Worm (Caenorhabditis elegans): ENCODE data around the gene F57B1.9.

Gene F57B1.9

ce11 chrV:13197823-13198222, at the start of gene F57B1.9:
Gene F57B1.9, minus strand, starts transcription at chrV:13197923.
- TF ChIP-seq zip-5 (tag; optimal IDR thresholded peaks at IDR 0.05) (no peak), tbx-7 (tag; optimal IDR thresholded peaks at IDR 0.05) (no peak), unc-55 (GFP tag; optimal IDR thresholded peaks at IDR 0.05) (no peak), ama-1 (optimal IDR thresholded peaks at IDR 0.05) (no peak), fkh-6 (tag; optimal IDR thresholded peaks at IDR 0.05) (no peak)

- TF ChIP-seq lim-6 (tag; optimal IDR thresholded peaks at IDR 0.05) (no peak), sdc-2 (tag; optimal IDR thresholded peaks at IDR 0.05) (no peak), pat-9 (tag; optimal IDR thresholded peaks at IDR 0.05) (no peak), odd-2 (tag; optimal IDR thresholded peaks at IDR 0.05) (no peak), ceh-31 (tag; optimal IDR thresholded peaks at IDR 0.05) (no peak), ceh-6 (GFP tag; optimal IDR thresholded peaks at IDR 0.05) (no peak), hlh-8 (tag; optimal IDR thresholded peaks at IDR 0.05) (no peak), ama-1 (optimal IDR thresholded peaks at IDR 0.05) (no peak), ceh-22 (tag; optimal IDR thresholded peaks at IDR 0.05) (no peak), dve-1 (tag; optimal IDR thresholded peaks at IDR 0.05) (no peak), pha-4 (tag; optimal IDR thresholded peaks at IDR 0.05) (no peak), unc-42 (tag; optimal IDR thresholded peaks at IDR 0.05) (no peak), C08G9.2 (tag; optimal IDR thresholded peaks at IDR 0.05) (no peak), elt-4 (tag; optimal IDR thresholded peaks at IDR 0.05) (no peak), unc-3 (GFP tag; conservative IDR thresholded peaks at IDR 0.05) (no peak), unc-3 (tag; optimal IDR thresholded peaks at IDR 0.05) (no peak), unc-86 (tag; optimal IDR thresholded peaks at IDR 0.05) (no peak), gmeb-2 (tag; optimal IDR thresholded peaks at IDR 0.05) (no peak), tbx-2 (tag; optimal IDR thresholded peaks at IDR 0.05) (no peak)
Measured at ce11 chrV:13243205-13243604, 45.5 kb upstream of the F57B1.9 start.

- TF ChIP-seq nhr-11 (tag; optimal IDR thresholded peaks at IDR 0.05): no peak
- no peak for TF ChIP-seq zip-5 (tag; optimal IDR thresholded peaks at IDR 0.05)
- TF ChIP-seq odd-2 (tag; optimal IDR thresholded peaks at IDR 0.05): no peak
- TF ChIP-seq sox-2 (GFP tag; IDR thresholded peaks at IDR 0.05): no peak
- TF ChIP-seq pag-3 (tag; optimal IDR thresholded peaks at IDR 0.05; ENCODE audit: borderline replicate concordance): no peak
- TF ChIP-seq ceh-30 (tag; optimal IDR thresholded peaks at IDR 0.05): no peak
Measured at ce11 chrV:13236507-13236906, 38.8 kb upstream of the F57B1.9 start, which contains the start of gene dmd-10. Gene dmd-10, minus strand, starts transcription at chrV:13236607.

ce11 chrV:13235313-13235712, 37.6 kb upstream of the F57B1.9 start:
- no peak for TF ChIP-seq ztf-16 (tag; optimal IDR thresholded peaks at IDR 0.05)
- TF ChIP-seq tbx-2 (tag; optimal IDR thresholded peaks at IDR 0.05): no peak
- no peak for TF ChIP-seq hlh-6 (tag; optimal IDR thresholded peaks at IDR 0.05)
- no peak for TF ChIP-seq ttx-3 (tag; optimal IDR thresholded peaks at IDR 0.05)
- no peak for TF ChIP-seq che-1 (tag; optimal IDR thresholded peaks at IDR 0.05)

- TF ChIP-seq hlh-15 (tag; optimal IDR thresholded peaks at IDR 0.05) (no peak), unc-3 (GFP tag; conservative IDR thresholded peaks at IDR 0.05) (no peak), unc-3 (tag; optimal IDR thresholded peaks at IDR 0.05) (no peak)
Measured at ce11 chrV:13229538-13229937, 31.8 kb upstream of the F57B1.9 start.

ce11 chrV:13221066-13221465, 23.3 kb upstream of the F57B1.9 start:
- TF ChIP-seq unc-3 (GFP tag; conservative IDR thresholded peaks at IDR 0.05) (no peak), unc-3 (tag; optimal IDR thresholded peaks at IDR 0.05) (no peak), ceh-14 (tag; optimal IDR thresholded peaks at IDR 0.05) (no peak)

ce11 chrV:13212584-13212983, 14.9 kb upstream of the F57B1.9 start:
- TF ChIP-seq ceh-31 (tag; optimal IDR thresholded peaks at IDR 0.05) (no peak), elt-2 (tag; optimal IDR thresholded peaks at IDR 0.05) (peak; percentile 94), pqm-1 (tag; optimal IDR thresholded peaks at IDR 0.05) (peak; percentile 42), ceh-34 (tag; optimal IDR thresholded peaks at IDR 0.05) (no peak)

Measured in whole organism, late embryonic.